Fruit fly (Drosophila melanogaster) whole organism, embryonic: ENCODE data around the gene CG3984.
A peak's percentile ranks its signal among the peaks of the same experiment; 100 is the strongest.

ENCODE experiments used
- ATbp ChIP-seq: fragments of 200-800 bp; sonication (Bioruptor generic); optimal IDR thresholded peaks from 2 replicates; lab custom pipeline; 2017; ENCODE audit warnings: missing biosample characterization, mild to moderate bottlenecking, missing genetic modification characterization, missing genetic modification reagents
- C15 ChIP-seq: fragments of 200-800 bp; sonication (Bioruptor generic); IDR thresholded peaks from 3 replicates; pipeline ENCODE4 v1.3.6; 2022; ENCODE audit warnings: missing biosample characterization, missing genetic modification characterization
- CG13123 ChIP-seq: fragments of 200-800 bp; sonication (Bioruptor generic); optimal IDR thresholded peaks from 2 replicates; lab custom pipeline; 2016; ENCODE audit warnings: missing biosample characterization, missing genetic modification characterization
- CG14014 ChIP-seq: fragments of 200-800 bp; sonication (Bioruptor generic); IDR thresholded peaks from 2 replicates; pipeline ENCODE4 v1.3.6; 2022; ENCODE audit warnings: missing biosample characterization, missing genetic modification characterization
- CG14710 ChIP-seq: fragments of 200-800 bp; sonication (Bioruptor generic); optimal IDR thresholded peaks from 3 replicates; lab custom pipeline; 2019; ENCODE audit warnings: missing biosample characterization, mild to moderate bottlenecking, missing genetic modification characterization, moderate library complexity
- CG15011 ChIP-seq: fragments of 200-800 bp; sonication (Bioruptor generic); optimal IDR thresholded peaks from 3 replicates; lab custom pipeline; 2018; ENCODE audit warnings: missing biosample characterization, mild to moderate bottlenecking, missing genetic modification characterization
- CG1647 ChIP-seq: fragments of 200-800 bp; sonication (Bioruptor generic); optimal IDR thresholded peaks from 3 replicates; lab custom pipeline; 2016; ENCODE audit warnings: missing biosample characterization, missing genetic modification characterization
- CG16863 ChIP-seq: fragments of 200-800 bp; sonication (Bioruptor generic); optimal IDR thresholded peaks from 3 replicates; lab custom pipeline; 2016; ENCODE audit warnings: missing biosample characterization, missing genetic modification characterization
- CG17359 ChIP-seq: fragments of 200-800 bp; sonication (Bioruptor generic); optimal IDR thresholded peaks from 3 replicates; lab custom pipeline; 2018; ENCODE audit warnings: missing biosample characterization, mild to moderate bottlenecking, missing genetic modification characterization, moderate library complexity
- CG18262 ChIP-seq: fragments of 200-800 bp; optimal IDR thresholded peaks from 3 replicates; lab custom pipeline; 2019; ENCODE audit warnings: missing biosample characterization, mild to moderate bottlenecking, missing genetic modification characterization, moderate library complexity
- CG1832 ChIP-seq: fragments of 200-800 bp; sonication (Bioruptor generic); optimal IDR thresholded peaks from 2 replicates; lab custom pipeline; 2017; ENCODE audit warnings: missing biosample characterization, mild to moderate bottlenecking, missing genetic modification characterization, inconsistent platforms
- CG2875 ChIP-seq: fragments of 200-800 bp; sonication (Bioruptor generic); optimal IDR thresholded peaks from 2 replicates; lab custom pipeline; 2017; ENCODE audit warnings: missing biosample characterization, mild to moderate bottlenecking, missing genetic modification characterization, missing genetic modification reagents
- CG4404 ChIP-seq: fragments of 200-800 bp; sonication (Bioruptor generic); IDR thresholded peaks from 2 replicates; pipeline ENCODE4 v1.3.6; 2022; ENCODE audit warnings: missing biosample characterization, missing genetic modification characterization
- CG6813 ChIP-seq: fragments of 200-800 bp; sonication (Bioruptor generic); optimal IDR thresholded peaks from 2 replicates; lab custom pipeline; 2017; ENCODE audit warnings: missing biosample characterization, missing genetic modification characterization, mild to moderate bottlenecking, moderate library complexity, missing genetic modification reagents
- CG8290 ChIP-seq, 3 experiments: fragments of 200-800 bp; sonication (Bioruptor generic); optimal IDR thresholded peaks; 2 replicates each; lab custom pipeline; 2016 to 2019; ENCODE audit warnings: missing biosample characterization in 3 of 3, missing genetic modification characterization in 3 of 3, mild to moderate bottlenecking in 2 of 3, moderate library complexity in 1 of 3
- CG8388 ChIP-seq: fragments of 200-800 bp; sonication (Bioruptor generic); optimal IDR thresholded peaks from 2 replicates; lab custom pipeline; 2019; ENCODE audit warnings: missing biosample characterization, mild to moderate bottlenecking, missing genetic modification characterization, moderate library complexity
- CG8478 ChIP-seq: fragments of >200 bp; optimal IDR thresholded peaks from 2 replicates; lab custom pipeline; 2018
- CG8765 ChIP-seq: fragments of 200-800 bp; sonication (Bioruptor generic); IDR thresholded peaks from 2 replicates; pipeline ENCODE4 v1.3.6; 2022; ENCODE audit warnings: missing biosample characterization, missing genetic modification characterization
- Dfd ChIP-seq, 2 experiments: fragments of >200 bp; optimal IDR thresholded peaks; 2 replicates each; lab custom pipeline; 2017; ENCODE audit warnings: missing biosample characterization in 2 of 2, missing genetic modification characterization in 2 of 2
- Elba2 ChIP-seq: fragments of 200-800 bp; sonication (Bioruptor generic); optimal IDR thresholded peaks from 3 replicates; lab custom pipeline; 2016; ENCODE audit warnings: missing biosample characterization, missing genetic modification characterization
- Oli ChIP-seq: fragments of 200-800 bp; sonication (Bioruptor generic); optimal IDR thresholded peaks from 2 replicates; lab custom pipeline; 2018; ENCODE audit warnings: missing biosample characterization, mild to moderate bottlenecking, missing genetic modification characterization, moderate library complexity
- Usf ChIP-seq: fragments of 200-800 bp; sonication (Bioruptor generic); optimal IDR thresholded peaks from 2 replicates; lab custom pipeline; 2017; ENCODE audit warnings: missing genotype, missing biosample characterization, missing genetic modification characterization
- Xrp1 ChIP-seq: fragments of 200-800 bp; sonication (Bioruptor generic); IDR thresholded peaks from 2 replicates; pipeline ENCODE4 v1.3.6; 2022; ENCODE audit warnings: missing biosample characterization, missing genetic modification characterization
- YL-1 ChIP-seq: fragments of 200-800 bp; sonication (Bioruptor generic); optimal IDR thresholded peaks from 3 replicates; lab custom pipeline; 2017; ENCODE audit warnings: missing biosample characterization, mild to moderate bottlenecking, missing genetic modification characterization
- ap ChIP-seq: fragments of 200-800 bp; sonication (Bioruptor generic); IDR thresholded peaks from 2 replicates; pipeline ENCODE4 v1.3.6; 2022; ENCODE audit warnings: missing biosample characterization, missing genetic modification characterization
- bbx ChIP-seq: fragments of 200-800 bp; sonication (Bioruptor generic); IDR thresholded peaks from 2 replicates; pipeline ENCODE4 v1.3.6; 2022; ENCODE audit warnings: missing biosample characterization, missing genetic modification characterization; ENCODE audit not compliant: partially characterized antibody
- bowl ChIP-seq: fragments of 200-800 bp; sonication (Bioruptor generic); IDR thresholded peaks from 2 replicates; pipeline ENCODE4 v1.3.6; 2022; ENCODE audit warnings: missing biosample characterization, missing genetic modification characterization
- ci ChIP-seq: fragments of 200-800 bp; sonication (Bioruptor generic); IDR thresholded peaks from 3 replicates; pipeline ENCODE4 v1.3.6; 2022; ENCODE audit warnings: missing biosample characterization, missing genetic modification characterization
- corto ChIP-seq: fragments of 200-800 bp; sonication (Bioruptor generic); optimal IDR thresholded peaks from 2 replicates; lab custom pipeline; 2016; ENCODE audit warnings: missing biosample characterization, mild to moderate bottlenecking, missing genetic modification characterization, moderate library complexity
- gce ChIP-seq: fragments of 200-800 bp; sonication (Bioruptor generic); IDR thresholded peaks from 3 replicates; pipeline ENCODE4 v1.3.6; 2022; ENCODE audit warnings: missing biosample characterization, missing genetic modification characterization
- grau ChIP-seq: fragments of 200-800 bp; optimal IDR thresholded peaks from 3 replicates; lab custom pipeline; 2019; ENCODE audit warnings: missing biosample characterization, mild to moderate bottlenecking, missing genetic modification characterization, moderate library complexity
- gsb ChIP-seq: fragments of 200-800 bp; sonication (Bioruptor generic); IDR thresholded peaks from 2 replicates; pipeline ENCODE4 v1.3.6; 2022; ENCODE audit warnings: missing biosample characterization, missing genetic modification characterization
- ham ChIP-seq: fragments of 200-800 bp; sonication (Bioruptor generic); IDR thresholded peaks from 2 replicates; pipeline ENCODE4 v1.3.6; 2022; ENCODE audit warnings: missing biosample characterization, missing genetic modification characterization
- inv ChIP-seq: fragments of 200-800 bp; sonication (Bioruptor generic); IDR thresholded peaks from 2 replicates; pipeline ENCODE4 v1.3.6; 2022; ENCODE audit warnings: missing biosample characterization, missing genetic modification characterization; ENCODE audit not compliant: partially characterized antibody
- klu ChIP-seq: fragments of 200-800 bp; sonication (Bioruptor generic); IDR thresholded peaks from 2 replicates; pipeline ENCODE4 v1.3.6; 2022; ENCODE audit warnings: missing biosample characterization, missing genetic modification characterization
- lilli ChIP-seq: fragments of 200-800 bp; sonication (Bioruptor generic); optimal IDR thresholded peaks from 3 replicates; lab custom pipeline; 2016; ENCODE audit warnings: missing biosample characterization, missing genetic modification characterization
- lov ChIP-seq, 2 experiments: fragments of 200-800 bp in 1 of 2; fragments of >200 bp in 1 of 2; sonication (Bioruptor generic) in 1 of 2; IDR thresholded peaks in 1 of 2; optimal IDR thresholded peaks in 1 of 2; 2 replicates in 1 of 2; 3 replicates in 1 of 2; pipeline versions ENCODE4 v1.3.6 to Lab custom; 2017 to 2022; ENCODE audit warnings: missing biosample characterization in 1 of 2, missing genetic modification characterization in 1 of 2
- pb ChIP-seq: fragments of 200-800 bp; sonication (Bioruptor generic); optimal IDR thresholded peaks from 3 replicates; lab custom pipeline; 2016; ENCODE audit warnings: missing biosample characterization, missing genetic modification characterization
- scrt ChIP-seq: fragments of 200-800 bp; sonication (Bioruptor generic); optimal IDR thresholded peaks from 2 replicates; lab custom pipeline; 2018; ENCODE audit warnings: missing biosample characterization, mild to moderate bottlenecking, missing genetic modification characterization, moderate library complexity
- sd ChIP-seq: fragments of 200-800 bp; sonication (Bioruptor generic); optimal IDR thresholded peaks from 3 replicates; lab custom pipeline; 2018; ENCODE audit warnings: missing biosample characterization, mild to moderate bottlenecking, missing genetic modification characterization, moderate library complexity
- seq ChIP-seq: fragments of 200-800 bp; sonication (Bioruptor generic); IDR thresholded peaks from 2 replicates; pipeline ENCODE4 v1.3.6; 2022; ENCODE audit warnings: missing biosample characterization, missing genetic modification characterization
- stc ChIP-seq: fragments of 200-800 bp; sonication (Bioruptor generic); IDR thresholded peaks from 2 replicates; pipeline ENCODE4 v1.3.6; 2022; ENCODE audit warnings: missing biosample characterization, missing genetic modification characterization
- tin ChIP-seq: fragments of 200-800 bp; sonication (Bioruptor generic); optimal IDR thresholded peaks from 3 replicates; lab custom pipeline; 2016; ENCODE audit warnings: missing biosample characterization, missing genetic modification characterization
- toy ChIP-seq: fragments of 200-800 bp; sonication (Bioruptor generic); IDR thresholded peaks from 2 replicates; pipeline ENCODE4 v1.3.6; 2022; ENCODE audit warnings: missing biosample characterization, missing genetic modification characterization
- twi ChIP-seq: fragments of 200-800 bp; optimal IDR thresholded peaks from 2 replicates; lab custom pipeline; 2019; ENCODE audit warnings: missing biosample characterization, mild to moderate bottlenecking, missing genetic modification characterization, moderate library complexity
- z ChIP-seq: fragments of 200-800 bp; sonication (Bioruptor generic); IDR thresholded peaks from 3 replicates; pipeline ENCODE4 v1.3.6; 2022; ENCODE audit warnings: missing biosample characterization, missing genetic modification characterization
- zen ChIP-seq: fragments of 200-800 bp; sonication (Bioruptor generic); optimal IDR thresholded peaks from 3 replicates; lab custom pipeline; 2018; ENCODE audit warnings: missing biosample characterization, mild to moderate bottlenecking, missing genetic modification characterization, moderate library complexity

CG3984 gene

DNA sequence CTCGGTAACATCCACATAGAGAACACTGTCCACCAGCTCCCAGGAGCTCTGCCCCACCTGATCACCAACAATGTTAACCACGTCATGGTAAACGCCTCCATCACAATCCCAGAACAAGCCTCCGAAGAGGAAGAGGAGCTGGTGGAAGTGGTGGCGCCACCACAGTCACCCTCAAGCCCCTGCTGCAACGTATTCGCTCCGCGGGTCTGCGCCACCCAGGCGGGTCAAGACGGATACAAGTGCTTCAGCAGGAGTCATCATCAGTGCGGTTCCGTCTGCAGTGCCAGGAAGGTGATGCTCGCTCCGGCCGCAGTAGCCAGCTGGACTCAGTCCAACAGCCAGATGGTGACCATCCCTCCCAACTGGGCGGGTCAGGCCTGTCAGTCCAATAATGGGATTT is 1.3 kb downstream of the CG3984 start:
- TF ChIP-seq ci (GFP tag; lab: Robert Waterston, UW) (0 out of 3 replicates have a peak, but pooled peaks have one; percentile 15), CG4404 (GFP tag; lab: Robert Waterston, UW) (0 out of 2 replicates have a peak, but pooled peaks have one; percentile 23), klu (GFP tag; lab: Robert Waterston, UW) (0 out of 2 replicates have a peak, but pooled peaks have one; percentile 26), CG18262 (tag; lab: Kevin White, UChicago) (no peak), sd (tag; lab: Kevin White, UChicago) (no peak), lov (optimal IDR thresholded peaks at IDR 0.05; lab: Kevin White, UChicago) (no peak), lov (GFP tag; IDR thresholded peaks at IDR 0.05; lab: Robert Waterston, UW) (peak; percentile 64; the same call in 1 of the 3 replicates), CG14710 (tag; lab: Kevin White, UChicago) (no peak), bbx (GFP tag; lab: Robert Waterston, UW) (0 out of 2 replicates have a peak, but pooled peaks have one; percentile 15), CG8765 (GFP tag; lab: Robert Waterston, UW) (0 out of 2 replicates have a peak, but pooled peaks have one; percentile 45), tin (GFP tag; lab: Kevin White, UChicago) (no peak), bowl (GFP tag; lab: Robert Waterston, UW) (0 out of 2 replicates have a peak, but pooled peaks have one; percentile 32), CG8478 (peak; percentile 3), corto (GFP tag; lab: Kevin White, UChicago) (no peak), z (no peak), toy (GFP tag; lab: Robert Waterston, UW) (no peak), ATbp (GFP tag; lab: Kevin White, UChicago) (no peak), inv (GFP tag; lab: Robert Waterston, UW) (no peak), C15 (GFP tag; lab: Robert Waterston, UW) (no peak), ham (GFP tag; lab: Robert Waterston, UW) (0 out of 2 replicates have a peak, but pooled peaks have one; percentile 53), stc (GFP tag; lab: Robert Waterston, UW) (no peak), Usf (GFP tag; lab: Kevin White, UChicago) (no peak)

- TF ChIP-seq gsb (GFP tag; lab: Robert Waterston, UW) (no peak), CG2875 (no peak), Dfd (GFP tag; optimal IDR thresholded peaks at IDR 0.05; lab: Kevin White, UChicago) (no peak), twi (no peak), CG1647 (GFP tag; lab: Kevin White, UChicago) (no peak), gce (no peak), CG6813 (no peak), seq (GFP tag; lab: Robert Waterston, UW) (peak; percentile 30; the same call in 1 of the 2 replicates), grau (tag; lab: Kevin White, UChicago) (peak; percentile 57), Oli (tag; lab: Kevin White, UChicago) (peak; percentile 65), YL-1 (GFP tag; lab: Kevin White, UChicago) (no peak), pb (GFP tag; lab: Kevin White, UChicago) (no peak), CG14014 (no peak), CG17359 (tag; lab: Kevin White, UChicago) (no peak), scrt (no peak), bbx (GFP tag; lab: Robert Waterston, UW) (no peak), Elba2 (GFP tag; lab: Kevin White, UChicago) (no peak), CG1832 (GFP tag; lab: Kevin White, UChicago) (no peak), CG4404 (GFP tag; lab: Robert Waterston, UW) (no peak), CG16863 (GFP tag; lab: Kevin White, UChicago) (peak; percentile 12), ap (GFP tag; lab: Robert Waterston, UW) (no peak), tin (GFP tag; lab: Kevin White, UChicago) (no peak), CG8290 (GFP tag; optimal IDR thresholded peaks at IDR 0.05; lab: Kevin White, UChicago) (no peak), CG8290 (tag; optimal IDR thresholded peaks at IDR 0.05; lab: Kevin White, UChicago) (peak in 1 of 2 experiments; percentile 2), CG8388 (GFP tag; lab: Kevin White, UChicago) (peak; percentile 95), zen (tag; lab: Kevin White, UChicago) (no peak), CG13123 (no peak), Xrp1 (GFP tag; lab: Robert Waterston, UW) (no peak), CG15011 (no peak), lilli (GFP tag; lab: Kevin White, UChicago) (peak; percentile 61)
Observed at dm6 chr3R:15139010-15139815, 2.3 kb downstream of the CG3984 start.
